Fruit fly (Drosophila melanogaster) whole organism, embryonic: ENCODE data around the gene Kpc1.
A peak's percentile ranks its signal among the peaks of the same experiment; 100 is the strongest.

Experiments
- CG10147 ChIP-seq: fragments of 200-800 bp; sonication (Bioruptor generic); optimal IDR thresholded peaks from 2 replicates; lab custom pipeline; 2019; ENCODE audit warnings: missing biosample characterization, mild to moderate bottlenecking, missing genetic modification characterization, moderate library complexity
- CG11456 ChIP-seq: fragments of 200-800 bp; sonication (Bioruptor generic); IDR thresholded peaks from 3 replicates; pipeline ENCODE4 v1.3.6; 2022; ENCODE audit warnings: missing biosample characterization, missing genetic modification characterization
- CG12219 ChIP-seq: fragments of 200-800 bp; sonication (Bioruptor generic); optimal IDR thresholded peaks from 3 replicates; lab custom pipeline; 2018; ENCODE audit warnings: missing biosample characterization, mild to moderate bottlenecking, missing genetic modification characterization
- CG16779 ChIP-seq: fragments of 200-800 bp; sonication (Bioruptor generic); IDR thresholded peaks from 2 replicates; pipeline ENCODE4 v1.3.6; 2022; ENCODE audit warnings: missing biosample characterization, missing genetic modification characterization
- CG17912 ChIP-seq: fragments of 200-800 bp; sonication (Bioruptor generic); optimal IDR thresholded peaks from 2 replicates; lab custom pipeline; 2018; ENCODE audit warnings: missing biosample characterization, mild to moderate bottlenecking, missing genetic modification characterization
- CG31388 ChIP-seq: fragments of 200-800 bp; sonication (Bioruptor generic); optimal IDR thresholded peaks from 2 replicates; lab custom pipeline; 2016; ENCODE audit warnings: missing biosample characterization, missing genetic modification characterization
- CG32772 ChIP-seq: fragments of 200-800 bp; sonication (Bioruptor generic); IDR thresholded peaks from 2 replicates; pipeline ENCODE4 v1.3.6; 2022; ENCODE audit warnings: missing biosample characterization, missing genetic modification characterization
- CG3407 ChIP-seq: fragments of 200-800 bp; sonication (Bioruptor generic); optimal IDR thresholded peaks from 2 replicates; lab custom pipeline; 2018; ENCODE audit warnings: missing biosample characterization, mild to moderate bottlenecking, missing genetic modification characterization
- CG3847 ChIP-seq: fragments of 200-800 bp; sonication (Bioruptor generic); IDR thresholded peaks from 2 replicates; pipeline ENCODE4 v1.3.6; 2022; ENCODE audit warnings: missing biosample characterization, missing genetic modification characterization
- CG42726 ChIP-seq: fragments of 200-800 bp; sonication (Bioruptor generic); IDR thresholded peaks from 2 replicates; pipeline ENCODE4 v1.3.6; 2022; ENCODE audit warnings: missing biosample characterization, missing genetic modification characterization; ENCODE audit not compliant: partially characterized antibody
- CG4328 ChIP-seq: fragments of 200-800 bp; sonication (Bioruptor generic); optimal IDR thresholded peaks from 3 replicates; lab custom pipeline; 2017; ENCODE audit warnings: missing biosample characterization, missing genetic modification reagents, missing genetic modification characterization
- CG4404 ChIP-seq: fragments of 200-800 bp; sonication (Bioruptor generic); IDR thresholded peaks from 2 replicates; pipeline ENCODE4 v1.3.6; 2022; ENCODE audit warnings: missing biosample characterization, missing genetic modification characterization
- CG6254 ChIP-seq: fragments of 200-800 bp; sonication (Bioruptor generic); optimal IDR thresholded peaks from 3 replicates; lab custom pipeline; 2017; ENCODE audit warnings: mild to moderate bottlenecking, missing biosample characterization, missing genetic modification reagents, missing genetic modification characterization
- CG6791 ChIP-seq: fragments of 200-800 bp; sonication (Bioruptor generic); IDR thresholded peaks from 3 replicates; pipeline ENCODE4 v1.3.6; 2022; ENCODE audit warnings: missing biosample characterization, missing genetic modification characterization; ENCODE audit not compliant: partially characterized antibody
- CG6854 ChIP-seq: fragments of 200-800 bp; sonication (Bioruptor generic); optimal IDR thresholded peaks from 3 replicates; lab custom pipeline; 2017; ENCODE audit warnings: missing biosample characterization, mild to moderate bottlenecking, missing genetic modification characterization
- CG7357 ChIP-seq: fragments of 200-800 bp; sonication (Bioruptor generic); IDR thresholded peaks from 3 replicates; pipeline ENCODE4 v1.3.6; 2022; ENCODE audit warnings: missing biosample characterization, missing genetic modification characterization
- CG7556 ChIP-seq: fragments of 200-800 bp; sonication (Bioruptor generic); optimal IDR thresholded peaks from 2 replicates; lab custom pipeline; 2017; ENCODE audit warnings: missing biosample characterization, mild to moderate bottlenecking, missing genetic modification characterization
- CG8290 ChIP-seq, 3 experiments: fragments of 200-800 bp; sonication (Bioruptor generic); optimal IDR thresholded peaks; 2 replicates each; lab custom pipeline; 2016 to 2019; ENCODE audit warnings: missing biosample characterization in 3 of 3, missing genetic modification characterization in 3 of 3, mild to moderate bottlenecking in 2 of 3, moderate library complexity in 1 of 3
- CG8388 ChIP-seq: fragments of 200-800 bp; sonication (Bioruptor generic); optimal IDR thresholded peaks from 2 replicates; lab custom pipeline; 2019; ENCODE audit warnings: missing biosample characterization, mild to moderate bottlenecking, missing genetic modification characterization, moderate library complexity
- CG8944 ChIP-seq: fragments of 200-800 bp; sonication (Bioruptor generic); optimal IDR thresholded peaks from 3 replicates; lab custom pipeline; 2016; ENCODE audit warnings: missing biosample characterization, missing genetic modification characterization
- CG9215 ChIP-seq: fragments of 200-800 bp; sonication (Bioruptor generic); IDR thresholded peaks from 2 replicates; pipeline ENCODE4 v1.3.6; 2022; ENCODE audit warnings: missing biosample characterization, missing genetic modification characterization
- CG9609 ChIP-seq: fragments of 200-800 bp; sonication (Bioruptor generic); optimal IDR thresholded peaks from 3 replicates; lab custom pipeline; 2016; ENCODE audit warnings: missing biosample characterization, missing genetic modification characterization
- CHES-1-like ChIP-seq: fragments of 200-800 bp; sonication (Bioruptor generic); optimal IDR thresholded peaks from 2 replicates; lab custom pipeline; 2016; ENCODE audit warnings: missing biosample characterization, missing genetic modification characterization
- Dbx ChIP-seq: fragments of 200-800 bp; sonication (Bioruptor generic); IDR thresholded peaks from 3 replicates; pipeline ENCODE4 v1.3.6; 2022; ENCODE audit warnings: missing biosample characterization, missing genetic modification characterization
- Dref ChIP-seq: fragments of 200-800 bp; sonication (Bioruptor generic); IDR thresholded peaks from 2 replicates; pipeline ENCODE4 v1.3.6; 2022; ENCODE audit warnings: missing biosample characterization, missing genetic modification characterization
- ERR ChIP-seq: fragments of 200-800 bp; sonication (Bioruptor generic); optimal IDR thresholded peaks from 2 replicates; lab custom pipeline; 2016; ENCODE audit warnings: missing biosample characterization, missing genetic modification characterization
- Hsf ChIP-seq: fragments of 200-800 bp; sonication (Bioruptor generic); optimal IDR thresholded peaks from 3 replicates; lab custom pipeline; 2016; ENCODE audit warnings: missing biosample characterization, missing genetic modification characterization
- Mes4 ChIP-seq: fragments of 200-800 bp; sonication (Bioruptor generic); optimal IDR thresholded peaks from 2 replicates; lab custom pipeline; 2016; ENCODE audit warnings: missing biosample characterization, missing genetic modification characterization
- NC2β ChIP-seq: fragments of 200-800 bp; sonication (Bioruptor generic); optimal IDR thresholded peaks from 2 replicates; lab custom pipeline; 2016; ENCODE audit warnings: missing biosample characterization, missing genetic modification characterization
- Optix ChIP-seq: fragments of 200-800 bp; sonication (Bioruptor generic); IDR thresholded peaks from 3 replicates; pipeline ENCODE4 v1.3.6; 2022; ENCODE audit warnings: missing biosample characterization, missing genetic modification characterization
- Pdp1 ChIP-seq, 2 experiments: fragments of 200-800 bp; sonication (Bioruptor generic); optimal IDR thresholded peaks; 3 replicates each; lab custom pipeline; 2016; ENCODE audit warnings: missing biosample characterization in 2 of 2, missing genetic modification characterization in 2 of 2, mild to moderate bottlenecking in 1 of 2, moderate library complexity in 1 of 2
- YL-1 ChIP-seq: fragments of 200-800 bp; sonication (Bioruptor generic); optimal IDR thresholded peaks from 3 replicates; lab custom pipeline; 2017; ENCODE audit warnings: missing biosample characterization, mild to moderate bottlenecking, missing genetic modification characterization
- ac ChIP-seq: fragments of 200-800 bp; sonication (Bioruptor generic); optimal IDR thresholded peaks from 3 replicates; lab custom pipeline; 2017; ENCODE audit warnings: missing biosample characterization, mild to moderate bottlenecking, missing genetic modification characterization
- bsh ChIP-seq, 2 experiments: fragments of 200-800 bp; sonication (Bioruptor generic); optimal IDR thresholded peaks; 2 replicates each; lab custom pipeline; 2017 to 2018; ENCODE audit warnings: mild to moderate bottlenecking in 2 of 2, missing biosample characterization in 2 of 2, missing genetic modification characterization in 2 of 2, moderate library complexity in 1 of 2
- chm ChIP-seq: fragments of 200-800 bp; sonication (Bioruptor generic); IDR thresholded peaks from 2 replicates; pipeline ENCODE4 v1.3.6; 2022; ENCODE audit warnings: missing biosample characterization, missing genetic modification characterization
- eyg ChIP-seq: fragments of 200-800 bp; sonication (Bioruptor generic); optimal IDR thresholded peaks from 3 replicates; lab custom pipeline; 2016; ENCODE audit warnings: missing biosample characterization, missing genetic modification characterization
- fd102C ChIP-seq: fragments of 200-800 bp; sonication (Bioruptor generic); optimal IDR thresholded peaks from 2 replicates; lab custom pipeline; 2018; ENCODE audit warnings: missing biosample characterization, mild to moderate bottlenecking, missing genetic modification characterization, moderate library complexity
- hth ChIP-seq: fragments of >200 bp; optimal IDR thresholded peaks from 2 replicates; lab custom pipeline; 2017; ENCODE audit warnings: inconsistent platforms
- nerfin-1 ChIP-seq: fragments of 200-800 bp; sonication (Bioruptor generic); optimal IDR thresholded peaks from 3 replicates; lab custom pipeline; 2019; ENCODE audit warnings: missing biosample characterization, mild to moderate bottlenecking, missing genetic modification characterization, moderate library complexity
- nmo ChIP-seq: fragments of 200-800 bp; sonication (Bioruptor generic); optimal IDR thresholded peaks from 2 replicates; lab custom pipeline; 2018; ENCODE audit warnings: missing biosample characterization, mild to moderate bottlenecking, missing genetic modification characterization, moderate library complexity
- onecut ChIP-seq: fragments of 200-800 bp; sonication (Bioruptor generic); IDR thresholded peaks from 2 replicates; pipeline ENCODE4 v1.3.6; 2022; ENCODE audit warnings: missing biosample characterization, missing genetic modification characterization
- pum ChIP-seq: fragments of 200-800 bp; sonication (Bioruptor generic); optimal IDR thresholded peaks from 2 replicates; lab custom pipeline; 2016; ENCODE audit warnings: missing biosample characterization, missing genetic modification characterization
- ro ChIP-seq: fragments of 200-800 bp; sonication (Bioruptor generic); IDR thresholded peaks from 2 replicates; pipeline ENCODE4 v1.3.6; 2022; ENCODE audit warnings: missing biosample characterization, missing genetic modification characterization
- row ChIP-seq: fragments of 200-800 bp; sonication (Bioruptor generic); IDR thresholded peaks from 3 replicates; pipeline ENCODE4 v1.3.6; 2022; ENCODE audit warnings: missing biosample characterization, missing genetic modification characterization
- sqz ChIP-seq: fragments of 200-800 bp; sonication (Bioruptor generic); optimal IDR thresholded peaks from 3 replicates; lab custom pipeline; 2018; ENCODE audit warnings: missing biosample characterization, mild to moderate bottlenecking, missing genetic modification characterization
- tin ChIP-seq: fragments of 200-800 bp; sonication (Bioruptor generic); optimal IDR thresholded peaks from 3 replicates; lab custom pipeline; 2016; ENCODE audit warnings: missing biosample characterization, missing genetic modification characterization
- trh ChIP-seq: fragments of 200-800 bp; sonication (Bioruptor generic); optimal IDR thresholded peaks from 2 replicates; lab custom pipeline; 2016; ENCODE audit warnings: missing biosample characterization, missing genetic modification characterization
- tup ChIP-seq: fragments of 200-800 bp; sonication (Bioruptor generic); optimal IDR thresholded peaks from 2 replicates; lab custom pipeline; 2016; ENCODE audit warnings: missing biosample characterization, mild to moderate bottlenecking, missing genetic modification characterization, moderate library complexity

The Kpc1 gene

dm6 chr3R:15196134-15197034 is at the start of gene Kpc1, which contains the start of gene CG42542 (continued):
- TF ChIP-seq CG6254 (GFP tag; lab: Kevin White, UChicago) (no peak), Optix (peak; percentile 57; the same call in 1 of the 3 replicates), nmo (GFP tag; lab: Kevin White, UChicago) (peak; percentile 26), CG31388 (GFP tag; lab: Kevin White, UChicago) (peak; percentile 37), pum (GFP tag; lab: Kevin White, UChicago) (peak; percentile 50), ac (no peak), bsh (GFP tag; optimal IDR thresholded peaks at IDR 0.05; lab: Kevin White, UChicago) (peak in 1 of 2 experiments; percentile 60), fd102C (GFP tag; lab: Kevin White, UChicago) (no peak), CG3847 (GFP tag; lab: Robert Waterston, UW) (peak; percentile 79), CG16779 (GFP tag; lab: Robert Waterston, UW) (peak; percentile 41; the same call in 1 of the 2 replicates), CG4328 (GFP tag; lab: Kevin White, UChicago) (peak; percentile 50), YL-1 (GFP tag; lab: Kevin White, UChicago) (peak; percentile 63), sqz (GFP tag; lab: Kevin White, UChicago) (no peak), CHES-1-like (GFP tag; lab: Kevin White, UChicago) (peak; percentile 55), CG6854 (no peak), onecut (peak; percentile 0), Dbx (peak; percentile 89), nerfin-1 (tag; lab: Kevin White, UChicago) (peak; percentile 40), CG3407 (GFP tag; lab: Kevin White, UChicago) (peak; percentile 9), CG11456 (GFP tag; lab: Robert Waterston, UW) (peak; percentile 75; the same call in 2 of the 3 replicates), CG4404 (peak; percentile 75; the same call in 1 of the 2 replicates), CG9215 (GFP tag; lab: Robert Waterston, UW) (peak; percentile 65), CG32772 (GFP tag; lab: Robert Waterston, UW) (peak; percentile 63), CG7357 (peak; percentile 8; the same call in 1 of the 3 replicates), trh (peak; percentile 58), CG9609 (GFP tag; lab: Kevin White, UChicago) (peak; percentile 42), CG8944 (GFP tag; lab: Kevin White, UChicago) (peak; percentile 59), CG6791 (GFP tag; lab: Robert Waterston, UW) (peak; percentile 80), CG17912 (GFP tag; lab: Kevin White, UChicago) (peak; percentile 52), Dref (GFP tag; lab: Robert Waterston, UW) (peak; percentile 46), Hsf (GFP tag; lab: Kevin White, UChicago) (peak; percentile 87), ERR (GFP tag; lab: Kevin White, UChicago) (peak; percentile 38), hth (no peak), CG7556 (GFP tag; lab: Kevin White, UChicago) (peak; percentile 75), Pdp1 (GFP tag; optimal IDR thresholded peaks at IDR 0.05; lab: Kevin White, UChicago) (peak; percentile 76 to 83), tin (GFP tag; lab: Kevin White, UChicago) (peak; percentile 76), CG12219 (GFP tag; lab: Kevin White, UChicago) (no peak), NC2β (peak; percentile 41), row (GFP tag; lab: Robert Waterston, UW) (peak; percentile 92), CG8290 (GFP tag; optimal IDR thresholded peaks at IDR 0.05; lab: Kevin White, UChicago) (peak; percentile 43), CG8290 (tag; optimal IDR thresholded peaks at IDR 0.05; lab: Kevin White, UChicago) (peak; percentile 18 to 92), tup (GFP tag; lab: Kevin White, UChicago) (no peak), eyg (GFP tag; lab: Kevin White, UChicago) (peak; percentile 24), ro (GFP tag; lab: Robert Waterston, UW) (no peak), CG42726 (GFP tag; lab: Robert Waterston, UW) (peak; percentile 84), CG10147 (GFP tag; lab: Kevin White, UChicago) (no peak), CG8388 (GFP tag; lab: Kevin White, UChicago) (peak; percentile 49), chm (GFP tag; lab: Robert Waterston, UW) (peak; percentile 64; the same call in 1 of the 2 replicates), Mes4 (GFP tag; lab: Kevin White, UChicago) (peak; percentile 10)
